Worm (Caenorhabditis elegans): ENCODE measurements around the gene mec-7.
A peak's percentile ranks its signal among the peaks of the same experiment; 100 is the strongest.

mec-7 gene

DNA sequence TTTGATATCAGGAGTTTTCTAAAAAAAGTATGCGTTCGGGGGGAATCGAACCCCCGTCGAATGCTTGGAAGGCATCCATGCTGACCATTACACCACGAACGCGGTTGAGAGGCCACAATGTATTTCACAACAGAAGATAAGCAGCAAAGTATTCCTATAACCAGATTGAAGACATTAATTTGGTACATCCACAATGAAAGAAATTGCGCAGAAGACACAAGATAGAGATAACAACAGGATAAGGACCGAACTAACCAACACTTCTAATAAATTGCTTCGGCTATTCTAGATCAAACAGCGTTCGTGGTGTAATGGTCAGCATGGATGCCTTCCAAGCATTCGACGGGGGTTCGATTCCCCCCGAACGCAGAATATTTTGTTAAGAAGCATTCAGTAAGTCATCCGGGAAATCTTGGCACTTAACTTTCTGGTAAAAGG, 17.8 kb upstream of the mec-7 start:
- TF ChIP-seq dao-5 (tag; optimal IDR thresholded peaks at IDR 0.05) (peak; percentile 27), W03F9.2 (tag; optimal IDR thresholded peaks at IDR 0.05) (no peak)

DNA sequence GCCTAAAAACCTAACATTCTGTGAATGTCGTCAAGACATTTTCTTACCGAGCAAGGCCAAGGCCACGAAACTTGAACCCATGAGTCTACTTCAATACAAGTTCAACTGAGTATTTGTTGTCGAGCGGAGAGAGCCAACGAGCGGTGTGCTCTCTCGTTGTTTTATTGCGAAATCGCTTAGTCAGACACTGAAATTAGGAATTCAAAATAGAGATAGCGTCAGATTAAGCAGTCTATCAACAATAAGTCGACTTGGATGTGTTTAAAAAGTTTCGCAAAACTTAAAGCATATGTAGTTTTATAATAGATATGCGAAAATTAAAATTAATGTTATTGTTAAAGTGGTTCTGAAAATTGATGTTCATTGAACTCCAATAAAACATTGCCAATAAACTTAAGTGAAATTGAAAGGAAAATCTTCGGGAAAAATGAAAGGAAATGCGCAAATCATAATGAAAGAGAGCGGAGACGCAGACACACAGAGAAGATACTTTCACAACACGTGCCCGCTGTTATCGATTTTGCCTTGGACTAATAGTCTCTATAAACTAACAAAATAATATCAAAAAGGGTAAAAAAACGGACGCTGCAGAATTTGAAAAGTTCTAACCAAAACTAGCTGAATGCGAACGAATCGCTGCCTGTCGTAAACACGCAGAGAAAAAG, 17.0 kb upstream of the mec-7 start, which contains the start of gene ZK154.6:
Gene ZK154.6, minus strand, starts transcription at position 187 of the 665 bp plus-strand sequence.
- TF ChIP-seq W03F9.2 (tag; optimal IDR thresholded peaks at IDR 0.05) = no peak
- TF ChIP-seq him-1 (tag; optimal IDR thresholded peaks at IDR 0.05) = no peak
- TF ChIP-seq dao-5 (tag; optimal IDR thresholded peaks at IDR 0.05) = no peak

DNA sequence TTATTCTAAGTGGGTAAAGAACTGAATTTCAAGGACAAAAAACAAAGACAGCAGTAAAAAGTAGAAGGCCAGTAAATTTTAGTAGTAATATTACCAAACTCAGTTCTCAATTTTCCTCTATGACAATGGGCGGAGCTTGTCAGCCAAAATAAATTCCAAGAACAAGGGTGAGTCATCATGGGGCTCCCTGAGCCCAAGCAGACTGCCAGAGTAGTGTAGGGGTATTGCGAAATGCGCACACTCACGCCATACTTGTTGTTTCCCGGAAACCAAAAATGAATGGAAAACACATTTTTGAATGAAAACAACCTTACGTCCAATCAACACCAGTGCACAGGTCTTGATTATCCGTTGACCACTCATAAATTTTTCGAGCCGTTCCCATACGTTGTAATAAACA, 15.3 kb upstream of the mec-7 start:
- TF ChIP-seq W03F9.2 (tag; optimal IDR thresholded peaks at IDR 0.05) (no peak), dao-5 (tag; optimal IDR thresholded peaks at IDR 0.05) (no peak), him-1 (tag; optimal IDR thresholded peaks at IDR 0.05) (peak; percentile 16)

DNA sequence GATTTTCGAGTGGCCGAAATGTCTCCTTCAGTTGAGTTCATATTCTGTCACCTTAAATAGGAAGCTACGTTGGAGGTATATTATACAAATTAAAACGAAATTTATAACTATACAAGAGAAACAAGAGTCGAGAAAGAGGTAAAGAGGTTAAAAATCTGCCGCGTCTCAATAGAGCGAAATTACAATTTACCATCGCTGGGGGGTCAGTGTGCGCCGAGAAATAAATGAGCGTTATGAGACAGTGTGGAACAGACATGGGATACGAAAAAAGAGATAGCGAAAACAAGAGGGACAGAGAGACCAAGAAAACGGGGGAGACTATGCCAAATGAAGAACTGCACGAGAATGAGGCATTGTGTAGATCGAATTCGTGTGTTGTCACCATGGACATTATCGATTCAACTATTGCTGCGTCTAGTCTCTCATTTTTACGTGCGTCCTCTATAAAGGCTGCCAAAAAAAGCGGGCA, 11.4 kb upstream of the mec-7 start, which contains the start of gene ZK154.5:
Gene ZK154.5, minus strand, starts transcription at position 51 of the 469 bp plus-strand sequence.
- TF ChIP-seq him-1 (tag; optimal IDR thresholded peaks at IDR 0.05) = no peak
- TF ChIP-seq W03F9.2 (tag; optimal IDR thresholded peaks at IDR 0.05) = peak; percentile 34
- TF ChIP-seq dao-5 (tag; optimal IDR thresholded peaks at IDR 0.05) = no peak

DNA sequence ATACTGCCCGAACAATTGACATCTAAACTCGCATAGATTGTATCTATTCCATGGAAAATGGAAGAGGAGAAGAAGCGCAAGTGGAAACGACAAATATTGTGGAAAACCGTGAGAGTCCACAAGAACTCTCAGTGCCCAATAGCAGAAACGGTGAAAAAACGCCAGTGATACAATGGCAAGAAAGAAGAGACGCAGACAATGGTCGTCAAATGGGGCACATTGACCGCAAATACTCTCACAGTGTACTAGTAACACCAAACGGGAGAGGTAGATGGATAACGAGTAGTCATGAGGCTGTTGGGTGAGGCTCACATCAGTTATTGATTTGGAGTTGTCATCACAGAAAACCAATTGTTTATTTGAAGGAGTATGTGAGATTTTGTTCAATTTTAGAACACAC, 5.9 kb upstream of the mec-7 start, which contains the start of gene ZK154.4:
Gene ZK154.4, minus strand, starts transcription at position 27 of the 400 bp plus-strand sequence.
- TF ChIP-seq him-1 (tag; optimal IDR thresholded peaks at IDR 0.05) = peak; percentile 17
- TF ChIP-seq dao-5 (tag; optimal IDR thresholded peaks at IDR 0.05) = no peak
- no peak for TF ChIP-seq W03F9.2 (tag; optimal IDR thresholded peaks at IDR 0.05)

DNA sequence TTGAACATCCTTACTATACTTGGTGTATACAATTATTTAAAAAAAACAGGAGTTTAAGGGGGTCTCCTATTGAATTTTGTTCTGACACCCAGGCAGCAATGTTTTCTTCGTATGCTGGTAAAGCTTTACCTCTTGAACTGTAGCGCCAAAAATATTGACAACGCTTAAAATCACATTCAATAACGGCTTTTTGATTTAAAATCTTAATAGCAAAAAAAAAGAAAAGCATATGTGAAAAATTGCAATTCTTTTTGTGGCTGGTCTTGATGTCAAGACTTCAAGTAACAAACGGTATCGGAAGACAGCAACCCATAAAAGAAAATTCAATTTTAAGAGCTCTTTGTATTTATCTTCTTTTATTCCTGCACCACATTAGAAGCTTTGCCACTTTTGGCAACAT, 5.3 kb upstream of the mec-7 start:
- TF ChIP-seq W03F9.2 (tag; optimal IDR thresholded peaks at IDR 0.05) (no peak), dao-5 (tag; optimal IDR thresholded peaks at IDR 0.05) (no peak), him-1 (tag; optimal IDR thresholded peaks at IDR 0.05) (no peak)

DNA sequence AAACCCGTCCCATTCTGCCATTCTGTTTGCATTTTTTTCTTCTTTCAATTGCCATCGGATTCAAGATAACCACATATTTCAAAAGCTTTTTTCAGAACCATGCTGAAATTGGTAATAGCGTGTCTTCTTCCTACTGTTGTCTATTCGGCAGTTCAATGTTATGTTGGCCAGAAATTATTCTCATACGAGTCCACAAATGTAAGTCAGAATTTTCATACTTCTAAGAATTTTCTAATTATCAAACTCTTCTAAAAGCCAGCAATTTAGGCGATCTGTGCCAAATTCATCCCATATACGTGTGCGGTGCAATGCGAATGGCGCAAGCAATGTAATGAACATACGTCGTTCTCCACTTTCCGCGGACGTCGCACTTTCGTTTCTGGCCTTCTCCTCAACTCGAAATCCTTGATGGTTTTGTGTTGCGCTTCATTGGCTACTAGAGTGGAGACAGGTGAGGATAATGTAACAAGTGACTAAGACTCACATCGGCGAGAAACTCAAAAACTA, 3.1 kb upstream of the mec-7 start, which contains the start of gene ZK154.1:
Gene ZK154.1, plus strand, starts transcription at position 51 of the 507 bp plus-strand sequence.
- no peak for TF ChIP-seq W03F9.2 (tag; optimal IDR thresholded peaks at IDR 0.05)
- TF ChIP-seq dao-5 (tag; optimal IDR thresholded peaks at IDR 0.05) = no peak
- TF ChIP-seq him-1 (tag; optimal IDR thresholded peaks at IDR 0.05) = no peak

DNA sequence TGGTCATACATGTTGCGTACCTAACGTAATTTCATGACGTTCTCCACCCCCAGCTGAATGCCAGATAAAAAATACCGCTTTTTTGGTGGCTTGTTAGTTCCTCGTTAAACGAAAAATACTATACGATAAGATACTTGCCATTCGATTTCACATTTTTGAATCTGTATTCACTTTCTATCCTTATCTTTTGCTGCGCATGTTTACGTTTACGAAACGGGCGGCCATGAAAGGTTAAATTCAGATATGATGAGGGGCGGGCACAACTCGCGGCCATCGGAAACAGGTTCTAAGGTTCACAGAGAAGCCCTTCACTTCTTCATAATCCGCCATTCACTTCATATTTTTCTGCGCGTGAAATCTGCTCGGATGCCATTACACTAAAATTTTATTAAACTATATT, 2.3 kb upstream of the mec-7 start:
- no peak for TF ChIP-seq W03F9.2 (tag; optimal IDR thresholded peaks at IDR 0.05)
- TF ChIP-seq dao-5 (tag; optimal IDR thresholded peaks at IDR 0.05) = no peak
- TF ChIP-seq him-1 (tag; optimal IDR thresholded peaks at IDR 0.05) = no peak

DNA sequence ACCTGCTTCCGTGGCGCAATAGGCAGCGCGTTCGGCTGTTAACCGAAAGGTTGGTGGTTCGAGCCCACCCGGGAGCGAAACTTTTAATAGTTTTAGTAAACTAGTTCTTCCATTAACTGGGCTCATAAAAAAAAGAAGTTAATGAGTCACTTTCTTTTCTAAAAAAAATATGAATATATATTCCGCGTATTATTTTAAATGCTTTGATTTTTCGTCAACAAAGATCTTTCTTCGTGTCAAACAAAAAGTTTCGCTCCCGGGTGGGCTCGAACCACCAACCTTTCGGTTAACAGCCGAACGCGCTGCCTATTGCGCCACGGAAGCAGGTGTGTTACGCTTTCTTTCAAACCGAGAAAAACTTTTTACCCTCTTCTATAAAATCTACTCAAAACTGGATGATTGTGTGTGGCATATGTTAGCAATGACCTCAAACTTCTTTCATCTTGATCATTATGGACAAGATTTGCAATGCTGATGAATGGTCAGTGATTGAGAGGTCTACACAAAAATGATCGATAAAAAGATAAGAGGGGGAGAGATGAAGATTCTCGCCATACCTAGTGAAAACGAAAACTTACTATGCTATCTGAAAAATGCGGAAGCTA, 2.7 kb downstream of the mec-7 start:
- TF ChIP-seq dao-5 (tag; optimal IDR thresholded peaks at IDR 0.05) (peak; percentile 40), W03F9.2 (tag; optimal IDR thresholded peaks at IDR 0.05) (no peak)

DNA sequence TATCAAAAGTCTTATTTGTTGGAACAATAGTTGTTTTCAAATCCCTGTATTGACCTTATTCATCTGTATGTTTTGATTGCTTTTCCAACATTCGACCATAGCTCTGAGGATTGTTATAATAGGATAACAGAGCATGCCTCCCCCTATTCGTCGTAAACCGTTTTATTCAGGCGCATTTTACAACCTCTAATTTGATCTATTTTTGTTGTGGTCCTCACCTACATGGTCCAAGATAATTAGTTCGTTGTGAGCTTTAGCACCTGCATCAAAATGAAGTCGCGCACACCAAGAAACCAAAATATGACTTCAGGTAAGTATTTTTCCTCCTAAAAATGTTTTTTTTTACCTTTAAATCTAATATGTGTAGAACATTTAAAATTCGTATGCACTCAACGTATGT, 23.7 kb downstream of the mec-7 start, which contains the start of gene deg-1:
Gene deg-1, plus strand, starts transcription at position 301 of the 400 bp plus-strand sequence.
- no peak for TF ChIP-seq W03F9.2 (tag; optimal IDR thresholded peaks at IDR 0.05)
- no peak for TF ChIP-seq him-1 (tag; optimal IDR thresholded peaks at IDR 0.05)
- TF ChIP-seq dao-5 (tag; optimal IDR thresholded peaks at IDR 0.05) = no peak

DNA sequence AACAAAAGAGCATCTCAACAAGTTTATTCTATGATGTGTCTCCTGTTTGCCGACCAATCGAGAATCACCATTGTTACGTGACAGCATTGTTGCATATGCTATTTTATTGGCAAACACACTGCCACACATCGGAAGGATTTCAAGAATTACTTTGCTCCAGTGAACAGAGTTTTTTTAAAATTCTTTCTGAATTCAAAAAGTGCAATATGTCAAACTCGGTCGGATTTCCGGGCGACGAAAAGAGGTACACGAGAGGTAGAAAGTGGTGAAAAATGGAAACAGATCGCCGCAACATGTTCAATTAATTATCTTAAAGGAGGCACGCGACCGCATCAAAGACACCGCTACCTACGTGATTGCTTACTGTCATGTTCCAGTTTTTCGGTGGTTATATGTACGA, 26.4 kb downstream of the mec-7 start:
- TF ChIP-seq W03F9.2 (tag; optimal IDR thresholded peaks at IDR 0.05) = no peak

DNA sequence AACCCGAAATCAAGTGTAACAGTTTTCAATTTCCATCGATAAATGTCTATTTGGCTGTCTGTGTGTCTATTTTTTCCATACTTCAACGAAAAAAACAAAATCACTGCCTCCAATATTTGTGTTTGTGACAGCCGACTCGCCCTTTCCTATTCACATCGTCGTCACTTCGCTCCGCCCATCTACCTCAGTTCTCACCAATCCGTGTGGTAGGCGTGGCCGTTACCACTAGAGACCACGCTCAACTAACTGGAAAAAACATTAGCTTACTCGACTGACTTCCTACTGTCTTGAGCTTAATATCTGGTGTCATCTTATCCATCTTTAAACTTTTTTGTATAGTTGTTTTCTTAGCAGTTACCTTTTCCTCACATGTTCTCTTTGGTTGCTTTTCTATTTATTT, 31.1 kb downstream of the mec-7 start:
- TF ChIP-seq dao-5 (tag; optimal IDR thresholded peaks at IDR 0.05) (no peak), him-1 (tag; optimal IDR thresholded peaks at IDR 0.05) (no peak), W03F9.2 (tag; optimal IDR thresholded peaks at IDR 0.05) (no peak)

DNA sequence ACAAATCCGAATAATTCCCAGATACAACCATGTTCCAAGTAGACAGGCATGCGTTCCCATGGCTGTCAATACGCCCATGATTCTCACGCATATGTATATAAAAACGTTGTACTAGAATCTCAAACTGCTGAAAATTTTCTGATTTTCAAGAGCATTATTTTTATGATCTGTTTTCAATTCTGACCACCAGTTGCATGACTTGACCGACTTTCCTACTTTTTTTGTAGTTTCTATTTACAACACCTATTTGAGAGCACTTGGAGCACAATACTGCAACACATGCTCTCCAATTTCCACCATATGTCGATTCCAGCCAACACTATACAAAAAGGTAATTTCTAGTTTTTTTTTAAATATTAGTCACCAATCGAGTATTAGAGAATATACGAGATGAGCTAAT, 32.5 kb downstream of the mec-7 start, which contains the start of gene ref-2:
Gene ref-2, plus strand, starts transcription at position 301 of the 400 bp plus-strand sequence.
- TF ChIP-seq W03F9.2 (tag; optimal IDR thresholded peaks at IDR 0.05) = no peak
- no peak for TF ChIP-seq him-1 (tag; optimal IDR thresholded peaks at IDR 0.05)
- no peak for TF ChIP-seq dao-5 (tag; optimal IDR thresholded peaks at IDR 0.05)

DNA sequence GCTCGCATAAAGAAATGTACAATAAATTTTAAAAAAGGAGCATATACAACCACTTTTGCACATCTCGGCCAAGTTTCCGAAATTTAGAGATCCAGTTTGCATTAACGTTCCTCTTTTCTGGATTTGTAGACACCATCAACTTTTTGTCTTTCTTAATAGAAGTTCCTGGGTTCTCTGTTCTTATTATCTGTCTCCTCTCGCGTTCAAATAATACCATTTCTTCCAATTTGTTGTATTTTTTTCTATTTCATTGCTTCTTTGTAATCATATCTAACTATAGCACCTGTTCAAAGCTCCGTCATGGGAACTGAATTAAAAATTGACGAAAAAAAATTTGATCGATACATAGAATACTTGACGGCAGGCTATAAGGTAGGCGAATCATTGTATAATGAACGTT, 37.1 kb downstream of the mec-7 start, which contains the start of gene K09F5.1:
Gene K09F5.1, plus strand, starts transcription at position 301 of the 400 bp plus-strand sequence.
- TF ChIP-seq him-1 (tag; optimal IDR thresholded peaks at IDR 0.05) (no peak), W03F9.2 (tag; optimal IDR thresholded peaks at IDR 0.05) (no peak), dao-5 (tag; optimal IDR thresholded peaks at IDR 0.05) (no peak)

Data from whole organism, L4/young adult.